Worm (Caenorhabditis elegans) whole organism, early embryonic: ENCODE results near the gene fbxa-154.

Source experiments
- B0310.2 ChIP-seq: sonication (generic microtip); optimal IDR thresholded peaks from 2 replicates; lab custom pipeline; 2016; ENCODE audit warnings: mild to moderate bottlenecking, missing genetic modification characterization, missing compliant biosample characterization
- F13C5.2 ChIP-seq: sonication (generic microtip); optimal IDR thresholded peaks from 2 replicates; lab custom pipeline; 2017; ENCODE audit warnings: mild to moderate bottlenecking, missing genetic modification characterization, inconsistent platforms, missing compliant biosample characterization
- aly-1 ChIP-seq: sonication (generic microtip); optimal IDR thresholded peaks from 2 replicates; lab custom pipeline; 2016; ENCODE audit warnings: missing genetic modification characterization, missing compliant biosample characterization
- ama-1 ChIP-seq: fragments of 150-350 bp; optimal IDR thresholded peaks from 2 replicates; lab custom pipeline; 2014
- ceh-13 ChIP-seq: fragments of 200-800 bp; sonication (Bioruptor generic); optimal IDR thresholded peaks from 2 replicates; lab custom pipeline; 2018; ENCODE audit warnings: mild to moderate bottlenecking, missing genetic modification characterization, missing compliant biosample characterization
- ceh-36 ChIP-seq: sonication (generic microtip); optimal IDR thresholded peaks from 2 replicates; lab custom pipeline; 2016; ENCODE audit warnings: missing genetic modification characterization, inconsistent platforms, missing compliant biosample characterization
- ets-7 ChIP-seq: sonication (generic microtip); optimal IDR thresholded peaks from 2 replicates; lab custom pipeline; 2016; ENCODE audit warnings: missing genotype, missing genetic modification characterization, missing compliant biosample characterization
- flt-1 ChIP-seq: fragments of 200-800 bp; sonication (Bioruptor generic); IDR thresholded peaks from 2 replicates; pipeline ENCODE4 v1.3.6; 2022; ENCODE audit warnings: missing genetic modification characterization, missing compliant biosample characterization
- hmbx-1 ChIP-seq: sonication (generic microtip); optimal IDR thresholded peaks from 2 replicates; lab custom pipeline; 2016; ENCODE audit warnings: mild to moderate bottlenecking, missing genetic modification characterization, missing compliant biosample characterization
- hmg-4 ChIP-seq: fragments of 200-800 bp; sonication (Bioruptor generic); optimal IDR thresholded peaks from 2 replicates; lab custom pipeline; 2018; ENCODE audit warnings: mild to moderate bottlenecking, missing genetic modification characterization, missing compliant biosample characterization
- hnd-1 ChIP-seq: sonication (generic microtip); optimal IDR thresholded peaks from 2 replicates; lab custom pipeline; 2016; ENCODE audit warnings: missing genetic modification characterization, missing compliant biosample characterization
- pes-1 ChIP-seq: fragments of 200-800 bp; sonication (Bioruptor generic); IDR thresholded peaks from 2 replicates; pipeline ENCODE4 v1.3.6; 2022; ENCODE audit warnings: missing genetic modification reagents, missing genetic modification characterization, missing compliant biosample characterization
- scrt-1 ChIP-seq: fragments of 200-800 bp; sonication (Bioruptor generic); IDR thresholded peaks from 2 replicates; pipeline ENCODE4 v1.3.6; 2022; ENCODE audit warnings: missing genetic modification characterization, missing compliant biosample characterization
- sea-1 ChIP-seq: fragments of 200-800 bp; sonication (Bioruptor generic); conservative IDR thresholded peaks from 2 replicates; pipeline ENCODE4 v1.3.6; 2022; ENCODE audit warnings: missing genetic modification characterization, missing compliant biosample characterization
- tbx-11 ChIP-seq: fragments of 200-800 bp; sonication (Bioruptor generic); IDR thresholded peaks from 2 replicates; pipeline ENCODE4 v1.3.6; 2022; ENCODE audit warnings: missing genetic modification characterization, missing compliant biosample characterization
- tbx-37 ChIP-seq: fragments of 200-800 bp; sonication (Bioruptor generic); conservative IDR thresholded peaks from 2 replicates; pipeline ENCODE4 v1.3.6; 2022; ENCODE audit warnings: missing genetic modification reagents, missing genetic modification characterization, missing compliant biosample characterization
- tra-4 ChIP-seq: sonication (generic microtip); optimal IDR thresholded peaks from 2 replicates; lab custom pipeline; 2017; ENCODE audit warnings: missing genetic modification characterization, missing compliant biosample characterization

Gene fbxa-154

DNA sequence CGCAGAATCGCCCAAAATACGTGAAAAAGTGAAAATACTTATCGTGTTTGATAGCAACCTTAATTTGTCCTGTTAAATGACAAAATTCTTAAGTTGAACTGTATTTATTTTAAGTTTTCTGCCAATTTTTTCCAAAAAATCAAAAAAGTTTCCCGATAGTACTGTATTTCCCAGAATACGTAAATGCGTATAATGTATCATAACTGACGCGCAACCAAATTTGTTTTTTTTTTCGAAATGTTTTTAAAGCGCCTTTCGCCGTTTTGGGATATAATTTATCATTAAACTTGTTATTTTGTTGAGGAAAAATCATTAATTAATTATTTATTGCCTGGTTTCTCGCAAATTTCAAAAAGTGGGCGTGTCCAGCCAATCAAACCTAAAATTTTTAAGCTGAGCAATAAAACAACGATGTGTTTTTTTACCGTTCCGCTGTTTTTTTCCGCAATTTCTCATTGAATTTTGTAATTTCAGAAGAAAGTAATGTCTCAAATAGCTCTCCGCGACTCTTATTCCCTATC, 33.9 kb downstream of the fbxa-154 start, which contains the start of gene fbxa-95:
TSS of gene fbxa-95 (plus strand) at position 471 of the 521 bp plus-strand sequence.
- TF ChIP-seq pes-1 (GFP tag; lab: Robert Waterston, UW) (no peak), hnd-1 (tag; lab: Kevin White, UChicago) (no peak), sea-1 (GFP tag; lab: Robert Waterston, UW) (no peak), scrt-1 (GFP tag; lab: Robert Waterston, UW) (no peak)

DNA sequence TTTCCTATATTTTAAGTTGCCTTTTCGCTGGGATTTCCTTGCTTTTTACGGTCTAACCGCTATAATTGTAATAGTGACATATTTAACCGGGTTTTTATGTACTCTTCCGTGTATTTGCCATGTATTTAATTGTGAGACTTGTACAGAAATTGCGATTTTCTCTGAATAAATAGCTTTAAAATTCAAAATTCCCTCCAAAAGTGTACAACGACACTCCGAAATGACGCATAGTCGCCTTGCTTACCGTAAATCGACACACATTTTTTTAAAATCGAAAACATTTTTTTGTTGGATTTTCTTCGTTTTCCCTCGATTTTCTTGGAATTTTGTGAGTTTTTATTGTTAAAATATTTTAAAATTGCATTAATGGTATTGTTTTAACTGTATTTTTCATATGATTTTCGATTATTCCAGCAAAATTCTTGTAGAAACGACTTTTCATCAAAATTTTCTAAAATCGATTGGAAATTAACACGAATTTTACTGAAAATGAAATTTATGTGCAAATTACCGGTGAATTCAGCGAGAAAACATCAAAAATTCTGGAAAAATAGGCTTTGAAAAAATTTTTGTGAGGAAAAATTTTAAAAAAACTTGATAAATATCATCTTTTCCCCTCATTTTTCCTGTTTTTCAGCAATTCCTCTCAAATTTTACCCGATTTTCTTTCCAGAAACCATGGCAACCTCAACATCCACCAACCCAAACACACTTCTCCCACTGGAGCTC, 35.1 kb downstream of the fbxa-154 start, which contains the start of gene lsm-5:
TSS of gene lsm-5 (plus strand) at position 679 of the 729 bp plus-strand sequence.
- no peak for TF ChIP-seq ceh-13 (GFP tag; lab: Kevin White, UChicago)
- no peak for TF ChIP-seq hmbx-1 (tag; lab: Kevin White, UChicago)

DNA sequence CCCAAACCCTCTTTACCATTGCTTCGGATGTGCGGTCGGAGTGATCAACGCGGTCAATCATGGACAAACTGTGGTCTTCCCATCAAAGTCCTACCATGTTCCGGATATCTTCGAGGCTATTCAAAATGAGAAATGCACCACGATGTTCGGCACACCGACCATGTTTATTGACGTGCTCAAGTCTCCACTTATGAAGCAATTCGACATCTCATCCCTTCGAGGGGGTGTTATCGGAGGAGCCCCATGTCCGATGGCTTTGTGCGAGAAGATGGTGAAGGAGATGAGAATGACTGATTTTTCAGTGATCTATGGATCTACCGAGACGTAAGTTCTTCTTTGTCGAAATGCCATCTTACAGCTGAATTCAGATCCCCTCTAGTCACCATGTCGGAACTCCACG, 36.6 kb downstream of the fbxa-154 start:
- TF ChIP-seq scrt-1 (GFP tag; lab: Robert Waterston, UW), result no peak
- TF ChIP-seq ama-1 (lab: Kevin White, UChicago), result no peak
- TF ChIP-seq F13C5.2, result no peak
- TF ChIP-seq tra-4 (tag; lab: Kevin White, UChicago), result no peak
- no peak for TF ChIP-seq flt-1
- no peak for TF ChIP-seq sea-1 (GFP tag; lab: Robert Waterston, UW)
- TF ChIP-seq hmg-4, result no peak
- no peak for TF ChIP-seq hnd-1 (tag; lab: Kevin White, UChicago)
- TF ChIP-seq ets-7 (tag; lab: Kevin White, UChicago), result no peak
- no peak for TF ChIP-seq ceh-13 (GFP tag; lab: Kevin White, UChicago)
- TF ChIP-seq tbx-37 (GFP tag; lab: Robert Waterston, UW), result no peak
- TF ChIP-seq hmbx-1 (tag; lab: Kevin White, UChicago), result no peak
- TF ChIP-seq ceh-36 (tag; lab: Kevin White, UChicago), result no peak
- TF ChIP-seq pes-1 (GFP tag; lab: Robert Waterston, UW), result no peak

DNA sequence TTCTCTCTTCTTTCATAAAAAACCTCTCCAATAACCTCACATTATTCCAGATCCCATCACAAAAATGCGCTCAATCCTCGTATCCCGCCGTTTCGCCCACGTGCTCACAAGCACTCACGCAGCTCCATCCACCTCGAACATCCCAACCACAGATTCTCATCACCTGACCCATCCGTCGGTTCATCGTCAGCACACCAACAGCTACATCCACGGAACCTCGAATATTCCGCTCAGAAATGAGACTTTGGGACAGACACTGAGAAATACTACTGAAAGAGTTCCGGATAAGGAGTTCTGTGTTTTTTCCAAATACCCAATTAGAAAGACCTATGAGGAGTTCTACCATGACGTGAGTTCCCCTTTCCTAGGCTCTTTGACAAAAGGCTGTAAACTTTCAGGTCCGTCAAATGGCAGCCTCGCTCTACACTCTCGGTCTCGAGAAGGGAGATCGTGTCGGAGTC, 37.6 kb downstream of the fbxa-154 start, which contains the start of gene acs-2:
TSS of gene acs-2 (plus strand) at position 51 of the 461 bp plus-strand sequence.
- no peak for TF ChIP-seq sea-1 (GFP tag; lab: Robert Waterston, UW)
- TF ChIP-seq F13C5.2, result no peak
- no peak for TF ChIP-seq hmg-4
- TF ChIP-seq hmbx-1 (tag; lab: Kevin White, UChicago), result no peak
- no peak for TF ChIP-seq pes-1 (GFP tag; lab: Robert Waterston, UW)
- no peak for TF ChIP-seq tbx-37 (GFP tag; lab: Robert Waterston, UW)
- no peak for TF ChIP-seq aly-1 (tag; lab: Kevin White, UChicago)
- no peak for TF ChIP-seq hnd-1 (tag; lab: Kevin White, UChicago)
- TF ChIP-seq scrt-1 (GFP tag; lab: Robert Waterston, UW), result no peak
- TF ChIP-seq ets-7 (tag; lab: Kevin White, UChicago), result no peak
- TF ChIP-seq B0310.2 (tag; lab: Kevin White, UChicago), result no peak
- TF ChIP-seq ceh-36 (tag; lab: Kevin White, UChicago), result no peak
- TF ChIP-seq flt-1, result no peak
- TF ChIP-seq tra-4 (tag; lab: Kevin White, UChicago), result no peak
- TF ChIP-seq tbx-11 (GFP tag; lab: Robert Waterston, UW), result no peak
- no peak for TF ChIP-seq ama-1 (lab: Kevin White, UChicago)
- TF ChIP-seq ceh-13 (GFP tag; lab: Kevin White, UChicago), result no peak

DNA sequence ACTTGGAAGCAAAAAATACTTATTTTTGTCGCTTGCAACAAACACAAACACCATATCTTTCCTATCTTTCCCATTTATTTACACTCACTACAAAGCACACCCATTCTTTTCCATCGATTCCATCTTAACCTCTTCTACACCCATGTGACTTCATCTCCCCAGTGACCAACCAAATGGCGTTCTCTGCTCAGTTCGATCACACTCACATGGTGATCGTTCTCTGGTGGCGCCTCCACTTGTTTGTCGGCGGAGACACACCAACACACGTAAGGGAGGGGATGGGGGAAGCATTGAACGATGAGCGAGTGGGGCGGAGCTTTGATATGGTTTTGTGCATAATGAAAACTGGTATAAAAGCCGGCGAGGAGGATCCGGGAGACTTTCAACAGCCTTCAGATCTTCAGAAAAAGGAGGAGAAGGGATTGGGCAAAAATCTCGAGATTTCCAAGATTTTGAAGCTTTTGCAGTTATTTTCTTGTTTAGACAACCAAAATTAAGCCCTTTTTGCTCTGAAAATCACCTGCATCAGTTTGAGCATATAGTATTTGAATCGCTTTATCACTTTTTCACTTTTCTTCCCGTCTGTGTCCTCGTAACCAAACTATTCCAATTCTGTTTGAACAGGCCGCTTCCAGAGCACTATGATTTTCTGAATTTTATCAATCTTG, 38.3 kb downstream of the fbxa-154 start:
- TF ChIP-seq tra-4 (tag; lab: Kevin White, UChicago) (no peak), hnd-1 (tag; lab: Kevin White, UChicago) (no peak), ceh-36 (tag; lab: Kevin White, UChicago) (no peak), scrt-1 (GFP tag; lab: Robert Waterston, UW) (no peak), sea-1 (GFP tag; lab: Robert Waterston, UW) (no peak)

DNA sequence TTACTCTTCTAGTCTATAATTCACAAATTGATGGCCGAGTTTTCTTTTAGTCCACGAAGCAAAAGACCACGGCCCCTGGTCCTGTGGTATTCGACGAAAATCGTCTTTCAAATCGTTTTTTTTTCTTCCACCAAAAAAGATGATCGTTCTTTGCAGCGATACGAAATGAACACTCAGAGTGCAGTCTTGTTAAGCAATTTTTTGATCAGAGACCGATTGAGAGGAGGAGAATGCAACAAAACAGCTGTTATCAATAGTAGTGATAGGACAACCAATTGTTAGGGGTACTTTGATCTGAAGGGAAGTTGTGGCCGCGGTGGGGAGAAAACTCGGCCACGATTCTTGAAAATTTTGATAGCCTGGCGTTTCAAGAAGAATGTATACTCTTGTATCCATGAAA, 41.0 kb downstream of the fbxa-154 start:
- TF ChIP-seq scrt-1 (GFP tag; lab: Robert Waterston, UW) (no peak), tra-4 (tag; lab: Kevin White, UChicago) (no peak), hmg-4 (no peak), F13C5.2 (no peak), pes-1 (GFP tag; lab: Robert Waterston, UW) (no peak), tbx-11 (GFP tag; lab: Robert Waterston, UW) (no peak), aly-1 (tag; lab: Kevin White, UChicago) (no peak)

DNA sequence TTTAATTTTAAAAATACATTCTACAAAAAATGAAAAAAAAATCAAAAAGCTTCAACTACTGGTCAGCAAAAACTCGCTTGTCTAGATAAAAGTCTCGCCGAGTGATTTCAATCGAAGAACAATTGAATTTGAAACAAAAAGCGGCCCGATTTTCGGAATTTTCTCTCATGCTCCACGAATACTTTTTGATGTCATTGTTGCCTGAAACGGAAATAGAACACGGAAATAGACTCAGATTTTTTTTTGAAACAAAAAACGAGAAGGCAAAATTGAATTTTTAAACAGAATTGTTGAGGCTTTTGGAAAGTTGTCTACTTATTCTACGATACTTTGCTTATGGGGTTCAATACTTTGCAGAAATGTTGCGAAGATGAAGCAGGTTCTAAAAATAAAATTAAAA, 41.5 kb downstream of the fbxa-154 start:
- TF ChIP-seq aly-1 (tag; lab: Kevin White, UChicago), result no peak
- no peak for TF ChIP-seq tra-4 (tag; lab: Kevin White, UChicago)
- no peak for TF ChIP-seq B0310.2 (tag; lab: Kevin White, UChicago)
- TF ChIP-seq ama-1 (lab: Kevin White, UChicago), result no peak
- TF ChIP-seq hnd-1 (tag; lab: Kevin White, UChicago), result no peak
- no peak for TF ChIP-seq ets-7 (tag; lab: Kevin White, UChicago)
- no peak for TF ChIP-seq sea-1 (GFP tag; lab: Robert Waterston, UW)
- TF ChIP-seq ceh-13 (GFP tag; lab: Kevin White, UChicago), result no peak
- TF ChIP-seq tbx-37 (GFP tag; lab: Robert Waterston, UW), result no peak
- no peak for TF ChIP-seq pes-1 (GFP tag; lab: Robert Waterston, UW)
- no peak for TF ChIP-seq hmg-4
- TF ChIP-seq tbx-11 (GFP tag; lab: Robert Waterston, UW), result no peak
- TF ChIP-seq flt-1, result no peak
- TF ChIP-seq F13C5.2, result no peak
- TF ChIP-seq scrt-1 (GFP tag; lab: Robert Waterston, UW), result no peak
- TF ChIP-seq ceh-36 (tag; lab: Kevin White, UChicago), result no peak
- TF ChIP-seq hmbx-1 (tag; lab: Kevin White, UChicago), result no peak
